Worm (Caenorhabditis elegans): ENCODE data around the gene srt-17.

DNA sequence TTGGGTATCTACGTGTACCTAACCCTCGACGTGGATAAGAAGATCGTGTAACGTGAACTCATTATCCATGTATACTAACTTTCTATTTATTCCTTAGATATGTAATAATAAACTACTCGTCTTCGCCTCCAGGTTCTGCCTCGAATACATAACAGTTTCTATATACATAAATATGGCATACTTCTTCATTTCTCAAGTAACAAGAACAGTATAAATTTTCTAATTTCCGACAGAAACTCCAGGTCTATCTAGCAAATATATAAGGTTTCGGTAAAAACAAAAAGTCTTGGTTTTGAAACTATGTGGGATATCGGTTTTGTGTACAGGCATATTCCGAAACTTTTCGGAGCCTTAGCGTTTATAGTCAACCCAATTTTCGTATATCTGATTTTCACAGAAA is 13.5 kb upstream of the srt-17 start, which contains the start of gene srj-37:
- TF ChIP-seq ama-1 (optimal IDR thresholded peaks at IDR 0.05) (no peak), B0310.2 (tag; optimal IDR thresholded peaks at IDR 0.05) (no peak), flt-1 (GFP tag; IDR thresholded peaks at IDR 0.05) (no peak), hnd-1 (tag; optimal IDR thresholded peaks at IDR 0.05) (no peak), ets-7 (tag; optimal IDR thresholded peaks at IDR 0.05) (no peak), ceh-13 (GFP tag; optimal IDR thresholded peaks at IDR 0.05) (no peak), ceh-36 (tag; optimal IDR thresholded peaks at IDR 0.05) (no peak), pes-1 (GFP tag; IDR thresholded peaks at IDR 0.05) (no peak)
